Worm (Caenorhabditis elegans) whole organism, L2 larva: Measurements from ENCODE around the gene R10H10.7.

Source experiments
- ceh-82 ChIP-seq: fragments of 150-350 bp; optimal IDR thresholded peaks from 2 replicates; lab custom pipeline; 2014; ENCODE audit warnings: missing biosample characterization, missing genetic modification characterization
- gmeb-1 ChIP-seq: fragments of 150-350 bp; optimal IDR thresholded peaks from 2 replicates; lab custom pipeline; 2014; ENCODE audit warnings: missing biosample characterization, missing genetic modification characterization
- mbf-1 ChIP-seq: sonication (generic microtip); optimal IDR thresholded peaks from 2 replicates; lab custom pipeline; 2017; ENCODE audit warnings: missing biosample characterization, missing genetic modification characterization

DNA sequence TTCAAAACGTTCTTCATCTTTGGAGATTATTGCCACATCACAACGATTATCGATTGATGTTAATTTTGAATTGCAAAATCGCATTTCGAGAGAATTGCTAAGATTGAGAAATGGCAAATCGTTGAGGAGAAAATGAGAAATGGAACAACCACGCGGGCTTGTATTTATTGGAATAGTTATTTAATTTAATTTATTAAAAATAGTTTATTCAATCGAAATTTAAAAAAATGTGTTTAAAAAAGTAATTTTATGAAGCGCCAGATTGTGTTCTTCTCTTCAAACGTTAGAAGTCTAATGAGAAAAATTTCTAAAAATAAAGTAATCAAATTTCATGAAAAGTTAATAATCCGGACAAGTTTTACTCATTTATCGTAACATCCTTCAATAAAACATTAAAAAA lies 21.9 kb downstream of the R10H10.7 start, which contains the start of gene spe-26:
- no peak for TF ChIP-seq ceh-82 (tag; lab: Kevin White, UChicago)
- no peak for TF ChIP-seq gmeb-1 (tag; lab: Kevin White, UChicago)
- no peak for TF ChIP-seq mbf-1 (tag; lab: Kevin White, UChicago)
